Fruit fly (Drosophila melanogaster): Measurements from ENCODE around the gene maca.
A peak's percentile ranks its signal among the peaks of the same experiment; 100 is the strongest.

- TF ChIP-seq Sox102F (GFP tag; optimal IDR thresholded peaks at IDR 0.05): peak; percentile 14
- no peak for TF ChIP-seq CG11294 (GFP tag; IDR thresholded peaks at IDR 0.05)
- no peak for TF ChIP-seq Gug (GFP tag; IDR thresholded peaks at IDR 0.05)
- TF ChIP-seq CG16779 (tag; optimal IDR thresholded peaks at IDR 0.05): no peak
- TF ChIP-seq ss (GFP tag; optimal IDR thresholded peaks at IDR 0.05): no peak
- TF ChIP-seq Lpt (GFP tag; optimal IDR thresholded peaks at IDR 0.05): no peak
- TF ChIP-seq acj6 (GFP tag; optimal IDR thresholded peaks at IDR 0.05): no peak
- TF ChIP-seq lz (GFP tag; optimal IDR thresholded peaks at IDR 0.05): no peak
- no peak for TF ChIP-seq CG1621 (tag; optimal IDR thresholded peaks at IDR 0.05)
- TF ChIP-seq CG6276 (GFP tag; optimal IDR thresholded peaks at IDR 0.05): peak; percentile 61
- no peak for TF ChIP-seq dac (GFP tag; optimal IDR thresholded peaks at IDR 0.05)
These were observed 21.6 kb upstream of the maca start for dm6 chr3R:15472753-15473212.
